Worm (Caenorhabditis elegans): ENCODE data around the gene C55A6.4.
A peak's percentile ranks its signal among the peaks of the same experiment; 100 is the strongest.

The C55A6.4 gene

ce11 chrV:11525338-11525737, 7.6 kb upstream of the C55A6.4 start:
- TF ChIP-seq tbx-2 (tag; optimal IDR thresholded peaks at IDR 0.05) (no peak), ceh-90 (tag; optimal IDR thresholded peaks at IDR 0.05) (no peak), unc-86 (tag; optimal IDR thresholded peaks at IDR 0.05) (no peak), efl-1 (optimal IDR thresholded peaks at IDR 0.05) (no peak), efl-1 (GFP tag; optimal IDR thresholded peaks at IDR 0.05 in 1 of 2) (peak in 1 of 2 experiments; percentile 38), blmp-1 (tag; optimal IDR thresholded peaks at IDR 0.05) (peak; percentile 93), nhr-85 (tag) (peak; percentile 25), ceh-82 (tag; optimal IDR thresholded peaks at IDR 0.05) (no peak)

DNA sequence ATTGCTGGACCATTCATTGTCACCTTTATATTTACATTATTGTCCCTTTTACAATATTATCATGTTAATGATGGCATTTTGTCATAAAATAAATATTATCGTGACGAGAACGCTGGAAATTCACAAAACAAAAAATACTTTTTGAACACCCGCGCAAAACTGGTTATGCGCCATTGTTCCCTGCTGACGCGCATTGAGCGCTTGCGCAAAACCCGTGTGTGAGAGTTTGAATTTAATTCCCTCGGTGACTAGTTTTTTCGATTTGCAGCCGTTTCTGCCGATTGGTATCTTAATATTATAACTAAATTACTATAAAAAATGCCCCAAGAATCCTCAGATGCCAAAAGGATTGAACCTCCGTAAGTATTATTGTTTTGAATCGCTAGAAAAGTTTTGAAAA, 3.8 kb upstream of the C55A6.4 start, which contains the start of gene pafo-1:
TSS of gene pafo-1 (plus strand) at position 256 of the 400 bp plus-strand sequence.
- TF ChIP-seq ceh-82 (tag; optimal IDR thresholded peaks at IDR 0.05) (peak; percentile 80 to 93 (median 92)), nhr-19 (GFP tag; conservative IDR thresholded peaks at IDR 0.05) (peak; percentile 92), unc-98 (GFP tag; IDR thresholded peaks at IDR 0.05) (no peak), sptf-1 (tag; optimal IDR thresholded peaks at IDR 0.05) (no peak), hlh-17 (GFP tag; optimal IDR thresholded peaks at IDR 0.05; ENCODE audit: borderline replicate concordance) (no peak), aha-1 (tag; optimal IDR thresholded peaks at IDR 0.05) (peak; percentile 56), grh-1 (GFP tag; IDR thresholded peaks at IDR 0.05) (peak; percentile 93), nhr-20 (tag; optimal IDR thresholded peaks at IDR 0.05) (peak; percentile 92), nhr-47 (tag; optimal IDR thresholded peaks at IDR 0.05) (peak; percentile 95), efl-3 (GFP tag; optimal IDR thresholded peaks at IDR 0.05) (peak; percentile 47), skn-1 (tag; optimal IDR thresholded peaks at IDR 0.05) (peak; percentile 92), rnt-1 (tag; optimal IDR thresholded peaks at IDR 0.05) (peak; percentile 95), egl-27 (tag; optimal IDR thresholded peaks at IDR 0.05) (peak in 1 of 2 experiments; percentile 43), C04F5.9 (tag; optimal IDR thresholded peaks at IDR 0.05) (peak; percentile 58), ceh-63 (GFP tag; optimal IDR thresholded peaks at IDR 0.05) (no peak), irx-1 (tag; optimal IDR thresholded peaks at IDR 0.05) (peak; percentile 85), ceh-90 (tag; optimal IDR thresholded peaks at IDR 0.05) (peak; percentile 36), ceh-88 (GFP tag; IDR thresholded peaks at IDR 0.05) (peak; percentile 20; the same call in 1 of the 2 replicates), sox-4 (tag; optimal IDR thresholded peaks at IDR 0.05) (peak; percentile 81), alr-1 (tag; optimal IDR thresholded peaks at IDR 0.05; ENCODE audit: borderline replicate concordance) (no peak), lin-39 (tag; optimal IDR thresholded peaks at IDR 0.05) (peak; percentile 91), dsc-1 (tag; optimal IDR thresholded peaks at IDR 0.05) (peak; percentile 94), ets-5 (GFP tag; IDR thresholded peaks at IDR 0.05) (no peak), unc-30 (tag; optimal IDR thresholded peaks at IDR 0.05) (no peak), isw-1 (GFP tag; IDR thresholded peaks at IDR 0.05) (peak; percentile 89), swsn-7 (tag; optimal IDR thresholded peaks at IDR 0.05) (peak; percentile 90), lin-14 (GFP tag; optimal IDR thresholded peaks at IDR 0.05) (peak; percentile 84), nhr-11 (tag; optimal IDR thresholded peaks at IDR 0.05) (peak; percentile 81), lin-15B (tag; optimal IDR thresholded peaks at IDR 0.05) (peak; percentile 79), lir-3 (tag; optimal IDR thresholded peaks at IDR 0.05; ENCODE audit: poor library complexity) (peak; percentile 68), efl-1 (optimal IDR thresholded peaks at IDR 0.05) (peak; percentile 98 to 99), efl-1 (GFP tag; optimal IDR thresholded peaks at IDR 0.05 in 1 of 2) (peak; percentile 99 to 100), fkh-8 (tag; optimal IDR thresholded peaks at IDR 0.05) (peak; percentile 79), hlh-4 (tag; optimal IDR thresholded peaks at IDR 0.05) (no peak), mab-9 (GFP tag; IDR thresholded peaks at IDR 0.05) (peak; percentile 67), lin-13 (GFP tag; optimal IDR thresholded peaks at IDR 0.05) (peak; percentile 87), elt-3 (tag; optimal IDR thresholded peaks at IDR 0.05) (peak in 2 of 6 experiments; percentile 79 to 80), ceh-8 (GFP tag; optimal IDR thresholded peaks at IDR 0.05) (peak; percentile 92), xbp-1 (tag; optimal IDR thresholded peaks at IDR 0.05) (peak; percentile 90), Y116A8C.19 (tag; optimal IDR thresholded peaks at IDR 0.05; ENCODE audit: borderline replicate concordance) (no peak), C16A3.4 (tag; optimal IDR thresholded peaks at IDR 0.05) (peak; percentile 82), mdl-1 (tag; optimal IDR thresholded peaks at IDR 0.05) (peak in 1 of 2 experiments; percentile 78), nhr-77 (tag; optimal IDR thresholded peaks at IDR 0.05) (peak; percentile 60), egl-13 (tag; optimal IDR thresholded peaks at IDR 0.05) (peak; percentile 77), nhr-84 (tag; optimal IDR thresholded peaks at IDR 0.05) (no peak), nhr-71 (tag; optimal IDR thresholded peaks at IDR 0.05) (peak; percentile 95), vab-15 (tag; optimal IDR thresholded peaks at IDR 0.05) (no peak)

All from whole organism, L1 larva.